Worm (Caenorhabditis elegans): ENCODE results near the gene fipr-27.
"Not testable (repeated sequence)": the region's sequence is repeated elsewhere in the genome, so short reads cannot be mapped to it uniquely, and the experiment has no call there.

ce11 chrIV:16664020-16664419 is 33.3 kb downstream of the fipr-27 start, which contains the start of gene sta-1:
- TF ChIP-seq dao-5, W03F9.2, him-1 (tag; optimal IDR thresholded peaks at IDR 0.05): not testable (repeated sequence)

All from whole organism, L4/young adult.